Worm (Caenorhabditis elegans) whole organism, L3 larva: Measurements from ENCODE around the gene Y34B4A.7.

Experiments
- egl-27 ChIP-seq: sonication (generic microtip); optimal IDR thresholded peaks from 4 replicates; lab custom pipeline; 2017; ENCODE audit warnings: missing biosample characterization, missing genetic modification reagents, missing genetic modification characterization
- elt-3 ChIP-seq, 3 experiments: fragments of 150-350 bp in 1 of 3; sonication (generic microtip) in 2 of 3; optimal IDR thresholded peaks; 2 replicates in 2 of 3; 4 replicates in 1 of 3; lab custom pipeline; 2014 to 2017; ENCODE audit warnings: missing biosample characterization in 3 of 3, missing genetic modification characterization in 3 of 3
- fkh-10 ChIP-seq: sonication (generic microtip); optimal IDR thresholded peaks from 2 replicates; lab custom pipeline; 2017; ENCODE audit warnings: missing biosample characterization, missing genetic modification reagents, missing genetic modification characterization
- lin-39 ChIP-seq: fragments of 150-350 bp; optimal IDR thresholded peaks from 2 replicates; lab custom pipeline; 2018; ENCODE audit warnings: missing biosample characterization, missing genetic modification reagents, missing genetic modification characterization
- nhr-11 ChIP-seq: fragments of 150-350 bp; optimal IDR thresholded peaks from 2 replicates; lab custom pipeline; 2014; ENCODE audit warnings: missing biosample characterization, missing genetic modification characterization
- nhr-12 ChIP-seq: fragments of 150-350 bp; optimal IDR thresholded peaks from 2 replicates; lab custom pipeline; 2014; ENCODE audit warnings: missing biosample characterization, missing genetic modification characterization
- nhr-77 ChIP-seq: fragments of 150-350 bp; optimal IDR thresholded peaks from 2 replicates; lab custom pipeline; 2014; ENCODE audit warnings: missing biosample characterization, missing genetic modification characterization
- snpc-4 ChIP-seq: fragments of 150-350 bp; optimal IDR thresholded peaks from 2 replicates; lab custom pipeline; 2014; ENCODE audit warnings: missing biosample characterization, missing genetic modification characterization
- unc-39 ChIP-seq: sonication (generic microtip); optimal IDR thresholded peaks from 4 replicates; lab custom pipeline; 2017; ENCODE audit warnings: missing biosample characterization, missing genetic modification characterization
- zag-1 ChIP-seq: fragments of 150-350 bp; optimal IDR thresholded peaks from 2 replicates; lab custom pipeline; 2014; ENCODE audit warnings: missing biosample characterization, missing genetic modification characterization

DNA sequence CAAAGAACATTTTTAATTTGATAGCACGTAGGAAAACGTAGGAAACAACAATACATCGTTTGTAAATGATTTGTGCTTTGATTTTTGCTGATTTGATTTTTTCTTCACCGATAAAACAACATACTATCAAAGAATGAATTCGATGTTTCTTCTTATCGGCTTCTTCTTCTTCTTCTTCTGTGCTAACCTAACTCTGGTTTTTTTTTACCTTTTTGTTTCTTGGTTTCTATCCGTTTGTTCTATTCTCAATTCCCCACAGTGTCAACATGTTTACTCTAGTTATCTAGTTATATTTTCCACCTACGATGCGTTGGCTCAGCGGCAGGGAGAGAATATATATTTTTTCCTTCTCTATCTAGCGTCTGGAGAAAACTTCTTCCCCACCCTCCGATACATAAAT lies 36.3 kb upstream of the Y34B4A.7 start:
- TF ChIP-seq lin-39 (no peak), nhr-77 (no peak), nhr-12 (tag; lab: Kevin White, UChicago) (no peak), egl-27 (tag; lab: Kevin White, UChicago) (no peak), fkh-10 (no peak), snpc-4 (tag; lab: Kevin White, UChicago) (no peak), nhr-11 (tag; lab: Kevin White, UChicago) (no peak), elt-3 (tag; optimal IDR thresholded peaks at IDR 0.05; lab: Kevin White, UChicago) (no peak), zag-1 (tag; lab: Kevin White, UChicago) (no peak), unc-39 (tag; lab: Kevin White, UChicago) (no peak)
